Worm (Caenorhabditis elegans) whole organism, L4 larva: Measurements from ENCODE around the gene str-232.

Source experiments
- F49E8.2 ChIP-seq: sonication (generic microtip); optimal IDR thresholded peaks from 2 replicates; lab custom pipeline; 2016; ENCODE audit warnings: missing compliant biosample characterization, mild to moderate bottlenecking, missing genetic modification characterization, borderline replicate concordance
- Y105C5A.15 ChIP-seq: fragments of 200-800 bp; sonication (Bioruptor generic); IDR thresholded peaks from 2 replicates; pipeline ENCODE4 v1.3.6; 2022; ENCODE audit warnings: missing genetic modification characterization, missing compliant biosample characterization
- ZK337.2 ChIP-seq: fragments of 200-800 bp; sonication (Bioruptor generic); IDR thresholded peaks from 2 replicates; pipeline ENCODE4 v1.3.6; 2022; ENCODE audit warnings: missing genetic modification reagents, missing genetic modification characterization, missing compliant biosample characterization
- arid-1 ChIP-seq: fragments of 200-800 bp; sonication (Bioruptor generic); conservative IDR thresholded peaks from 2 replicates; pipeline ENCODE4 v1.3.6; 2022; ENCODE audit warnings: missing genetic modification reagents, missing genetic modification characterization, missing compliant biosample characterization
- ceh-32 ChIP-seq: sonication (generic microtip); optimal IDR thresholded peaks from 2 replicates; lab custom pipeline; 2016; ENCODE audit warnings: mild to moderate bottlenecking, missing genetic modification characterization, missing compliant biosample characterization; ENCODE audit not compliant: poor library complexity
- cey-2 ChIP-seq: sonication (generic microtip); optimal IDR thresholded peaks from 3 replicates; lab custom pipeline; 2017; ENCODE audit warnings: missing genetic modification characterization, mild to moderate bottlenecking, missing compliant biosample characterization, antibody characterized with exemption, borderline replicate concordance; ENCODE audit not compliant: insufficient read depth
- daf-19 ChIP-seq: fragments of 200-800 bp; sonication (Bioruptor generic); conservative IDR thresholded peaks from 2 replicates; pipeline ENCODE4 v1.3.6; 2022; ENCODE audit warnings: missing genetic modification characterization, missing compliant biosample characterization
- dpl-1 ChIP-seq: fragments of 150-350 bp; optimal IDR thresholded peaks from 2 replicates; lab custom pipeline; 2014; ENCODE audit warnings: missing biosample characterization, missing genetic modification reagents, missing genetic modification characterization
- duxl-1 ChIP-seq: sonication (generic microtip); optimal IDR thresholded peaks from 2 replicates; lab custom pipeline; 2016; ENCODE audit warnings: mild to moderate bottlenecking, missing genetic modification characterization, moderate library complexity, missing compliant biosample characterization; ENCODE audit not compliant: poor library complexity
- fkh-10 ChIP-seq: fragments of 150-350 bp; optimal IDR thresholded peaks from 2 replicates; lab custom pipeline; 2014; ENCODE audit warnings: missing biosample characterization, missing genetic modification reagents, missing genetic modification characterization
- hif-1 ChIP-seq, 2 experiments: sonication (generic microtip); optimal IDR thresholded peaks; 2 replicates each; lab custom pipeline; 2016 to 2017; ENCODE audit warnings: missing compliant biosample characterization in 2 of 2, missing genetic modification characterization in 2 of 2, missing genetic modification reagents in 2 of 2, missing genotype in 2 of 2, mild to moderate bottlenecking in 1 of 2
- hlh-11 ChIP-seq: fragments of 200-800 bp; sonication (Bioruptor generic); optimal IDR thresholded peaks from 2 replicates; lab custom pipeline; 2018; ENCODE audit warnings: mild to moderate bottlenecking, missing genetic modification characterization, missing compliant biosample characterization
- hlh-30 ChIP-seq: sonication (generic microtip); optimal IDR thresholded peaks from 2 replicates; lab custom pipeline; 2017; ENCODE audit warnings: antibody characterized with exemption, mild to moderate bottlenecking, missing genetic modification characterization, missing compliant biosample characterization; ENCODE audit not compliant: insufficient read depth
- lim-7 ChIP-seq: fragments of 200-800 bp; sonication (Bioruptor generic); IDR thresholded peaks from 2 replicates; pipeline ENCODE4 v1.3.6; 2022; ENCODE audit warnings: missing genetic modification characterization, missing compliant biosample characterization
- lin-1 ChIP-seq: fragments of 200-800 bp; sonication (Bioruptor generic); IDR thresholded peaks from 2 replicates; pipeline ENCODE4 v1.3.6; 2022; ENCODE audit warnings: missing genetic modification reagents, missing genetic modification characterization, missing compliant biosample characterization
- lir-3 ChIP-seq: sonication (generic microtip); optimal IDR thresholded peaks from 2 replicates; lab custom pipeline; 2016; ENCODE audit warnings: mild to moderate bottlenecking, missing genetic modification characterization, missing compliant biosample characterization
- madf-5 ChIP-seq, 2 experiments: fragments of 200-800 bp; sonication (Bioruptor generic); IDR thresholded peaks; 2 replicates each; pipeline ENCODE4 v1.3.6; 2022; ENCODE audit warnings: missing compliant biosample characterization in 2 of 2, missing genetic modification characterization in 2 of 2
- mes-2 ChIP-seq: sonication (generic microtip); optimal IDR thresholded peaks from 2 replicates; lab custom pipeline; 2016; ENCODE audit warnings: missing genotype, mild to moderate bottlenecking, missing genetic modification characterization, missing compliant biosample characterization; ENCODE audit not compliant: poor library complexity, severe bottlenecking
- mxl-3 ChIP-seq: fragments of 200-800 bp; sonication (Bioruptor generic); optimal IDR thresholded peaks from 2 replicates; lab custom pipeline; 2018; ENCODE audit warnings: mild to moderate bottlenecking, missing genetic modification characterization, missing compliant biosample characterization
- nhr-10 ChIP-seq: fragments of 150-350 bp; optimal IDR thresholded peaks from 2 replicates; lab custom pipeline; 2014; ENCODE audit warnings: missing biosample characterization, missing genetic modification characterization
- nhr-111 ChIP-seq: fragments of 200-800 bp; sonication (Bioruptor generic); optimal IDR thresholded peaks from 2 replicates; lab custom pipeline; 2018; ENCODE audit warnings: mild to moderate bottlenecking, missing genetic modification characterization, missing compliant biosample characterization
- nhr-25 ChIP-seq: sonication (generic microtip); optimal IDR thresholded peaks from 2 replicates; lab custom pipeline; 2017; ENCODE audit warnings: missing genetic modification characterization, mild to moderate bottlenecking, missing compliant biosample characterization, antibody characterized with exemption, moderate library complexity, borderline replicate concordance; ENCODE audit not compliant: insufficient read depth
- nhr-28 ChIP-seq: fragments of 150-350 bp; optimal IDR thresholded peaks from 2 replicates; lab custom pipeline; 2014; ENCODE audit warnings: missing biosample characterization, missing genetic modification characterization
- nhr-76 ChIP-seq: fragments of 150-350 bp; optimal IDR thresholded peaks from 2 replicates; lab custom pipeline; 2014; ENCODE audit warnings: missing biosample characterization, missing genetic modification characterization
- php-3 ChIP-seq: fragments of 200-800 bp; sonication (Bioruptor generic); IDR thresholded peaks from 2 replicates; pipeline ENCODE4 v1.3.6; 2022; ENCODE audit warnings: missing genetic modification reagents, missing genetic modification characterization, missing compliant biosample characterization
- set-16 ChIP-seq: fragments of 200-800 bp; sonication (Bioruptor generic); IDR thresholded peaks from 2 replicates; pipeline ENCODE4 v1.3.6; 2022; ENCODE audit warnings: missing genetic modification reagents, missing genetic modification characterization, missing compliant biosample characterization
- unc-130 ChIP-seq: sonication (generic microtip); optimal IDR thresholded peaks from 2 replicates; lab custom pipeline; 2016; ENCODE audit warnings: missing genetic modification reagents, missing genetic modification characterization, missing compliant biosample characterization
- unc-62 ChIP-seq, 3 experiments: fragments of 150-350 bp in 1 of 3; sonication (generic microtip); optimal IDR thresholded peaks in 2 of 3; peaks in 1 of 3; 1 replicate in 1 of 3; 2 replicates in 2 of 3; lab custom pipeline; 2014 to 2017; ENCODE audit warnings: missing biosample characterization in 3 of 3, missing genetic modification characterization in 3 of 3, missing genetic modification reagents in 3 of 3, missing genotype in 1 of 3
- zip-2 ChIP-seq: fragments of 150-350 bp; optimal IDR thresholded peaks from 2 replicates; lab custom pipeline; 2014; ENCODE audit warnings: missing biosample characterization, missing genetic modification characterization

str-232 gene

DNA sequence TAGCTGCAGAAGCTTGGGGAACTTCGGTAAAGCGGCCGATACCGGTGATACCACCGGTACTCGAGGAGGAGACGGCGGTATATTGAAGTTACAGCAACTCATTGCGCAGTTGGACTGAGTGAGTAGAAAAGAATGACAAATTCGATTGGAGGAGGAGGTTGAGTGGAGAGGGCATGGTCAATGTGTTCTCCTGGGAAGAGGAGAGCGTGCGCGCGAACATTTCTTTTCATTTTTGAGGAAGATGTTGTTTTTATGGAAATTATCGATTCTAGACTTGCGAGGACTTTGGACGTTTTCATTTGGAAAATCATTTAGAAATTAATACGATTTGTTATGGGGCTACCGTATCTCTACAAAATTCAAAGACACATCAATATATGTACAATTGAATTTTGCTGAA, 13.7 kb upstream of the str-232 start:
- TF ChIP-seq arid-1 (GFP tag; lab: Robert Waterston, UW) (no peak), lim-7 (no peak)

DNA sequence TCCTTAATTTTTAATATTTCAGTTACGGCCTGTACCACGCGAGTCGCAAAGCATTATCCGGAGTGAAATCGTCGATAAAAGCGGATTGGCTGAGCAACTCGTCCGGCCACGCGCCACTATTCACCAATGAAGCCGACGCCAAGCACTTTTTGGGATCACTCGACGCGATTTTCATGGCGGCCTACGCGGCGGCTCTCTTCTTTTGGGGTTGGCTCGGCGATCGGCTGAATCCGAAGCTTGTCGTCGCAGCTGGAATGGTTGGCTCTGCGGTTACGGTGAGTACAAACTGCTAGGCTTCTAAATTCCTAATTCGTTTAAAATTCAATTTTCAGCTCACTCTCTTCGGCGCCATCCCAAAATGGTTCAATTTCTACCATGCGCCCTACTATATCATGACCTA, 9.4 kb upstream of the str-232 start:
- no peak for TF ChIP-seq unc-62 (GFP tag; optimal IDR thresholded peaks at IDR 0.05 in 1 of 2; lab: Kevin White, UChicago)
- TF ChIP-seq unc-62 (tag; optimal IDR thresholded peaks at IDR 0.05; lab: Kevin White, UChicago): no peak
- TF ChIP-seq set-16 (GFP tag; lab: Robert Waterston, UW): peak; percentile 67
- TF ChIP-seq, all 104 proteins: peak for 1

- 0 out of 2 replicates have a peak, but pooled peaks have one; percentile 13 for TF ChIP-seq daf-19 (GFP tag; lab: Robert Waterston, UW)
- no peak for TF ChIP-seq nhr-25 (tag; lab: Kevin White, UChicago)
- peak; percentile 8 for TF ChIP-seq dpl-1 (GFP tag; lab: Kevin White, UChicago)
- TF ChIP-seq hlh-11 (tag; lab: Kevin White, UChicago): no peak
- TF ChIP-seq F49E8.2 (tag; lab: Kevin White, UChicago): peak; percentile 36
- 0 out of 2 replicates have a peak, but pooled peaks have one; percentile 33 for TF ChIP-seq arid-1 (GFP tag; lab: Robert Waterston, UW)
Observed at ce11 chrV:16024300-16024699, 8.7 kb upstream of the str-232 start, which contains the start of gene T10C6.6. Gene T10C6.6 (plus strand): TSS chrV:16024326.

DNA sequence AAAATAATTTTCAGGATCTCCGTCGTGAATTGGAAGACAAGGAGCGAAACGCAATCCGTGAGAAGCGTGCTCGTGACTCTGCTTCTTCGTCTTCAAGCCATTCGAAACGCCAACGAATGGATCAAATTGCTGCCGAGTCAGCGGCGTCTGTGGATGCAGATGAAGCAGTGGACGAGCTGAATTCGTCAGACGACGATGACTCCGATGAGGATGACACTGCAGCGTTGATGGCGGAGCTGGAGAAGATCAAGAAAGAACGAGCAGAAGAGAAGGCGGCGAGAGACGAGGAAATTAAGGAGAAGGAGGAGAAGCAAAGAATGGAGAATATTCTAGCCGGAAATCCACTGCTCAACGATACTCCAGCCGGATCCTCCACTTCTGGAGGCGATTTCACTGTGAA, 8.0 kb upstream of the str-232 start:
- TF ChIP-seq nhr-111 (no peak), set-16 (GFP tag; lab: Robert Waterston, UW) (peak; percentile 51)

- TF ChIP-seq madf-5 (GFP tag; IDR thresholded peaks at IDR 0.05; lab: Robert Waterston, UW): no peak
- no peak for TF ChIP-seq Y105C5A.15 (GFP tag; lab: Robert Waterston, UW)
- no peak for TF ChIP-seq cey-2 (tag; lab: Kevin White, UChicago)
- no peak for TF ChIP-seq nhr-76 (tag; lab: Kevin White, UChicago)
- no peak for TF ChIP-seq php-3 (GFP tag; lab: Robert Waterston, UW)
- no peak for TF ChIP-seq lin-1 (GFP tag; lab: Robert Waterston, UW)
- no peak for TF ChIP-seq nhr-10 (tag; lab: Kevin White, UChicago)
- no peak for TF ChIP-seq nhr-28 (tag; lab: Kevin White, UChicago)
- no peak for TF ChIP-seq fkh-10 (GFP tag; lab: Kevin White, UChicago)
- no peak for TF ChIP-seq mxl-3 (GFP tag; lab: Kevin White, UChicago)
- no peak for TF ChIP-seq ceh-32
- no peak for TF ChIP-seq duxl-1 (tag; lab: Kevin White, UChicago)
- no peak for TF ChIP-seq F49E8.2 (tag; lab: Kevin White, UChicago)
- no peak for TF ChIP-seq lir-3 (tag; lab: Kevin White, UChicago)
Observed at ce11 chrV:16023051-16023450, 7.5 kb upstream of the str-232 start, which contains the start of gene cwc-15. Gene cwc-15 (plus strand): TSS chrV:16023351.

DNA sequence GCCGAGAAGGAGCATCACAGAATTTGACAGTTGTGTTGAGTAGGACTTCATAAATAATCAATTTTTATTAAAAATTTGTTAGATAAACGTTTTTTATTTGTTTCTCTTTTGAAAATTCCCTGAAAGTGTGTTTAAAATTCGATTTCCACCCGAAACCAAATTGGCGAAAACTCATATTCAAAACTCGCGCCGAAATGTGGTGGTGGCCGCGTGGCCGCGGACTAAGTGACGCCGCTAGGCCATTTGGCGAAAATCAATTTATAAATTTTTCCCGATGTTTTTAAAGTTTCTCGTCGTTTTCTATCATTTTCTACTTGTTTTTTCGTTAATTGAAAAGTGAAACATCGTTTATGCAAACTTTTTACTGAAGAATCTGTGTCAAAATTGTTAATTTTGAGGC, 7.0 kb upstream of the str-232 start:
- TF ChIP-seq duxl-1 (tag; lab: Kevin White, UChicago) (peak; percentile 10), ZK337.2 (GFP tag; lab: Robert Waterston, UW) (0 out of 2 replicates have a peak, but pooled peaks have one; percentile 18), hlh-30 (tag; lab: Kevin White, UChicago) (no peak), mes-2 (tag; lab: Kevin White, UChicago) (peak; percentile 97), zip-2 (tag; lab: Kevin White, UChicago) (no peak), dpl-1 (GFP tag; lab: Kevin White, UChicago) (peak; percentile 88), unc-130 (peak; percentile 63), hif-1 (tag; optimal IDR thresholded peaks at IDR 0.05; lab: Kevin White, UChicago) (peak in 1 of 2 experiments; percentile 77)
